Worm (Caenorhabditis elegans) whole organism, L2 larva: Measurements from ENCODE around the gene mrps-10.

Experiments
- ZK546.5 ChIP-seq: sonication (generic microtip); optimal IDR thresholded peaks from 2 replicates; lab custom pipeline; 2017; ENCODE audit warnings: missing biosample characterization, missing genetic modification characterization
- ama-1 ChIP-seq: fragments of 150-350 bp; optimal IDR thresholded peaks from 2 replicates; lab custom pipeline; 2018; ENCODE audit warnings: inconsistent platforms
- fos-1 ChIP-seq: fragments of 150-350 bp; optimal IDR thresholded peaks from 2 replicates; lab custom pipeline; 2014; ENCODE audit warnings: missing biosample characterization, missing genetic modification characterization
- lin-39 ChIP-seq: fragments of 150-350 bp; optimal IDR thresholded peaks from 2 replicates; lab custom pipeline; 2014; ENCODE audit warnings: missing biosample characterization, missing genetic modification reagents, missing genetic modification characterization
- mbf-1 ChIP-seq: sonication (generic microtip); optimal IDR thresholded peaks from 2 replicates; lab custom pipeline; 2017; ENCODE audit warnings: missing biosample characterization, missing genetic modification characterization
- mdl-1 ChIP-seq, 2 experiments: fragments of 150-350 bp in 1 of 2; sonication (generic microtip) in 1 of 2; optimal IDR thresholded peaks; 2 replicates each; lab custom pipeline; 2017; ENCODE audit warnings: missing biosample characterization in 2 of 2, missing genetic modification characterization in 2 of 2
- nhr-11 ChIP-seq: fragments of 150-350 bp; optimal IDR thresholded peaks from 2 replicates; lab custom pipeline; 2014; ENCODE audit warnings: missing biosample characterization, missing genetic modification characterization
- nhr-237 ChIP-seq: fragments of 150-350 bp; optimal IDR thresholded peaks from 2 replicates; lab custom pipeline; 2014; ENCODE audit warnings: missing biosample characterization, missing genetic modification characterization
- skn-1 ChIP-seq: sonication (generic microtip); optimal IDR thresholded peaks from 2 replicates; lab custom pipeline; 2017; ENCODE audit warnings: missing biosample characterization, missing genetic modification characterization
- unc-62 ChIP-seq: fragments of 150-350 bp; optimal IDR thresholded peaks from 2 replicates; lab custom pipeline; 2014; ENCODE audit warnings: missing biosample characterization, missing genetic modification reagents, missing genetic modification characterization
- zag-1 ChIP-seq: fragments of 150-350 bp; optimal IDR thresholded peaks from 2 replicates; lab custom pipeline; 2014; ENCODE audit warnings: missing biosample characterization, missing genetic modification characterization

DNA sequence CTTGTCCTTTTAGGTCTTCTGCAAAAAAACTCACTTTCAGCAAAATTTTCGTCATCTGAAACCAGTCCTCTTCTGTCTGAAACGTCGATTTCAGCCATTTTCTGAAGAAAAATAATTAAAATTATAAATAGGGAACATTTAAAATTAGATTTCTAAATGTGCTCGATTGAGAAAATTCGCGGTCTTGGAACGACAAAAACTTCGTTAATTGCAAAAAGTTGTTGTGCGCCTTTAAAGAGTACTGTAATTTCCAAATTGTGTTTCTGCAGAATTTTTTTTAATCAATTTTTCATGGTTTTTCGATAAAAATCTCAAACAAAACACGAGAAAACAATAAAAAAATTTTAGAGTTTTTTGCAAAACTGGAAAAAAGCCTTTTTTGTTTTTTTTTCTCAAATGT, 40.5 kb downstream of the mrps-10 start, which contains the start of gene ttm-1:
- TF ChIP-seq mbf-1 (tag; lab: Kevin White, UChicago) (no peak), lin-39 (tag; lab: Kevin White, UChicago) (no peak), mdl-1 (tag; optimal IDR thresholded peaks at IDR 0.05; lab: Kevin White, UChicago) (no peak), zag-1 (tag; lab: Kevin White, UChicago) (no peak), ama-1 (no peak), unc-62 (GFP tag; lab: Kevin White, UChicago) (no peak), skn-1 (tag; lab: Kevin White, UChicago) (no peak), ZK546.5 (tag; lab: Kevin White, UChicago) (no peak), nhr-237 (no peak), fos-1 (tag; lab: Kevin White, UChicago) (no peak), nhr-11 (tag; lab: Kevin White, UChicago) (no peak)
